Fruit fly (Drosophila melanogaster): ENCODE results near the gene lectin-22C.

The lectin-22C gene

DNA sequence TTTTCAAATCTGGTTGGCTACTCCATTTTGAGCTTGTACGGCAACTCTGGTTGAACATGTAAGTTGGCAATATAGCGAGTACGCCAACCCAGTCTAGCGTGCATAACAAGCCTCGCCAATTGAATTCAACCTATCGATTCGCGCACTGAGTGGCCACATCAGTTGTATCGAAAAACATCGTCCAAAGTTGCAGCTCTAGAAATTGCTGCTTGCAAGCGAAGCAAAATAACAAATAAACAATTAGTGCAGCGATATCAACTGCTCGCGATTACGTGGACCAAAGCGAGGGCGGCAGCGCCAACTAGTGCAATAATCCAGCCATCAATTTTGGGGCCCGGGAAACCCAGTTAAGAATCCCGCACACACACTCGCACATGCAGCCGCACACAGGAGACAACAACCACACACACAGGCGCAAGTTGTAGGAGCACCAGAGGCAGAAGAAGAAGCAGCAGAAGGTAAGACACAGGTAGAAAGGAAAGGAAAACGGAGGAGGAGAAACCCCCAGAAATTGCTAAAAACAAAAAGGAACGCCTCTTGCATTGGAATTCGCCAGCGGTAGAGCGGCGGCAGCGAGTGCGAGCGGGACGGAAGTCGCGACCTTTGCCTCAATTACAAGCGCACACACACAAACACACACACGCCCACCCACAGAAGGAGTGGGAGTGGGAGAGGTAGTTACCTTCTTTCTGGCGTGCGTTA lies 637 bp upstream of the lectin-22C start (continued):
- no peak for TF ChIP-seq Eip74EF (GFP tag; optimal IDR thresholded peaks at IDR 0.05)
- TF ChIP-seq C15 (GFP tag; IDR thresholded peaks at IDR 0.05) = no peak
- TF ChIP-seq CG11085 (GFP tag; IDR thresholded peaks at IDR 0.05) = no peak
- TF ChIP-seq Dp (GFP tag; optimal IDR thresholded peaks at IDR 0.05) = peak; percentile 97
- TF ChIP-seq grn (GFP tag; optimal IDR thresholded peaks at IDR 0.05) = no peak
- TF ChIP-seq dpn (GFP tag; optimal IDR thresholded peaks at IDR 0.05) = peak; percentile 13 to 38
- no peak for TF ChIP-seq CG10209 (GFP tag; optimal IDR thresholded peaks at IDR 0.05)
- TF ChIP-seq sug (tag; optimal IDR thresholded peaks at IDR 0.05) = peak; percentile 26
- TF ChIP-seq cwo (GFP tag; optimal IDR thresholded peaks at IDR 0.05) = no peak
- TF ChIP-seq CG7745 (tag; optimal IDR thresholded peaks at IDR 0.05) = no peak
- TF ChIP-seq CkIIα-i1 (GFP tag; IDR thresholded peaks at IDR 0.05) = no peak
- TF ChIP-seq peb (GFP tag; IDR thresholded peaks at IDR 0.05) = no peak
- no peak for TF ChIP-seq ara (GFP tag; IDR thresholded peaks at IDR 0.05)
- no peak for TF ChIP-seq scrt (GFP tag; optimal IDR thresholded peaks at IDR 0.05)
- peak; percentile 88 for TF ChIP-seq CG2129 (GFP tag; IDR thresholded peaks at IDR 0.05; ENCODE audit: partially characterized antibody)
- TF ChIP-seq Asciz (GFP tag; optimal IDR thresholded peaks at IDR 0.05) = no peak
- peak; percentile 90 for TF ChIP-seq hbn (GFP tag; IDR thresholded peaks at IDR 0.05; ENCODE audit: partially characterized antibody)
- no peak for TF ChIP-seq pum (GFP tag; optimal IDR thresholded peaks at IDR 0.05)
- peak; percentile 76 for TF ChIP-seq pita (GFP tag; optimal IDR thresholded peaks at IDR 0.05)
- TF ChIP-seq esg (GFP tag; conservative IDR thresholded peaks at IDR 0.05) = no peak
- peak in 1 of 2 experiments; percentile 48 for TF ChIP-seq insv (GFP tag; optimal IDR thresholded peaks at IDR 0.05)
- peak; percentile 72 for TF ChIP-seq nerfin-1 (tag; optimal IDR thresholded peaks at IDR 0.05)
- no peak for TF ChIP-seq danr (GFP tag; IDR thresholded peaks at IDR 0.05)
- TF ChIP-seq fd102C (GFP tag; optimal IDR thresholded peaks at IDR 0.05) = no peak
- peak; percentile 63 for TF ChIP-seq CG9797 (GFP tag; optimal IDR thresholded peaks at IDR 0.05)
- peak; percentile 89 for TF ChIP-seq Ets97D (GFP tag; optimal IDR thresholded peaks at IDR 0.05)
- peak; percentile 54 for TF ChIP-seq sd (tag; optimal IDR thresholded peaks at IDR 0.05)
- TF ChIP-seq Dfd (GFP tag; optimal IDR thresholded peaks at IDR 0.05) = no peak
- TF ChIP-seq CG13287 (GFP tag; IDR thresholded peaks at IDR 0.05; ENCODE audit: partially characterized antibody) = peak; percentile 97
- no peak for TF ChIP-seq CG14667 (GFP tag; IDR thresholded peaks at IDR 0.05)
- no peak for TF ChIP-seq ATbp (GFP tag; optimal IDR thresholded peaks at IDR 0.05)
- TF ChIP-seq CG13424 (tag; optimal IDR thresholded peaks at IDR 0.05) = no peak
- no peak for TF ChIP-seq ranshi (GFP tag; IDR thresholded peaks at IDR 0.05)
- no peak for TF ChIP-seq tio (GFP tag; optimal IDR thresholded peaks at IDR 0.05)
- peak; percentile 29 for TF ChIP-seq her (GFP tag; optimal IDR thresholded peaks at IDR 0.05)
- no peak for TF ChIP-seq CG31365 (tag; optimal IDR thresholded peaks at IDR 0.05)
- TF ChIP-seq btn (GFP tag; optimal IDR thresholded peaks at IDR 0.05) = no peak
- peak; percentile 23 for TF ChIP-seq HLH54F (GFP tag; optimal IDR thresholded peaks at IDR 0.05)
- TF ChIP-seq CG4730 (GFP tag; IDR thresholded peaks at IDR 0.05) = no peak
- TF ChIP-seq CG4282 (GFP tag; optimal IDR thresholded peaks at IDR 0.05) = no peak
- TF ChIP-seq CG7987 (GFP tag; optimal IDR thresholded peaks at IDR 0.05) = peak; percentile 15
- TF ChIP-seq Sry-β (GFP tag; optimal IDR thresholded peaks at IDR 0.05) = peak; percentile 7
- no peak for TF ChIP-seq Awh (GFP tag; IDR thresholded peaks at IDR 0.05)
- TF ChIP-seq psq (GFP tag; optimal IDR thresholded peaks at IDR 0.05) = no peak
- 0 out of 3 replicates have a peak, but pooled peaks have one; percentile 42 for TF ChIP-seq ken (GFP tag; IDR thresholded peaks at IDR 0.05)
- peak; percentile 40 for TF ChIP-seq CoRest (tag; optimal IDR thresholded peaks at IDR 0.05)
- peak; percentile 98 for TF ChIP-seq CG4854 (GFP tag; optimal IDR thresholded peaks at IDR 0.05)
- TF ChIP-seq z (GFP tag; IDR thresholded peaks at IDR 0.05) = no peak
- TF ChIP-seq Dip2 (GFP tag; IDR thresholded peaks at IDR 0.05) = no peak
